Worm (Caenorhabditis elegans): Measurements from ENCODE around the gene egl-44.

DNA sequence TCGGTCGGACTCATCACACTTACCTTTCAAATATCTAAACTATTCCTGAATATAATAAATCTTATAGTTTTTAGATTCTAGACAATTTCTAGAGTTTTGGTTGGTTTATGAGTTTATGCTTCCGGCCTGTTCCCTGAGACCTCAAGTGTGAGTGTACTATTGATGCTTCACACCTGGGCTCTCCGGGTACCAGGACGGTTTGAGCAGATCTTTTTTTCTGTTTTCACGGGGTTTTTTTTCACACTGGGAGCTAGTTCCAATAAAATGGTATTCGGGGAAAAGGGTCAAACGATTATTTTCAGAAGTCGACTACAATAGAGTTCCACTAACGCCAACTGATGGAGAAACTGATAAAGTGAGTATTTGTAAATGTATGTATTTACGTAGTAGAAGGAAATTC is 26.5 kb upstream of the egl-44 start:
- no peak for TF ChIP-seq dao-5 (tag; optimal IDR thresholded peaks at IDR 0.05)
- no peak for TF ChIP-seq him-1 (tag; optimal IDR thresholded peaks at IDR 0.05)
- TF ChIP-seq W03F9.2 (tag; optimal IDR thresholded peaks at IDR 0.05), result no peak

Measured in whole organism, L4/young adult.